Fruit fly (Drosophila melanogaster) whole organism, embryonic: Measurements from ENCODE around the gene CG2267.
A peak's percentile ranks its signal among the peaks of the same experiment; 100 is the strongest.

Experiments
- ATbp ChIP-seq: fragments of 200-800 bp; sonication (Bioruptor generic); optimal IDR thresholded peaks from 2 replicates; lab custom pipeline; 2017; ENCODE audit warnings: missing biosample characterization, mild to moderate bottlenecking, missing genetic modification characterization, missing genetic modification reagents
- CG12769 ChIP-seq: fragments of 200-800 bp; sonication (Bioruptor generic); optimal IDR thresholded peaks from 2 replicates; lab custom pipeline; 2019; ENCODE audit warnings: missing biosample characterization, mild to moderate bottlenecking, missing genetic modification characterization, moderate library complexity
- CG13424 ChIP-seq: fragments of 200-800 bp; sonication (Bioruptor generic); optimal IDR thresholded peaks from 2 replicates; lab custom pipeline; 2019; ENCODE audit warnings: missing biosample characterization, mild to moderate bottlenecking, missing genetic modification characterization, moderate library complexity
- CG2202 ChIP-seq: fragments of 200-800 bp; sonication (Bioruptor generic); optimal IDR thresholded peaks from 2 replicates; lab custom pipeline; 2018; ENCODE audit warnings: missing biosample characterization, mild to moderate bottlenecking, missing genetic modification characterization
- MESR4 ChIP-seq: fragments of 200-800 bp; sonication (Bioruptor generic); optimal IDR thresholded peaks from 2 replicates; lab custom pipeline; 2018; ENCODE audit warnings: missing biosample characterization, mild to moderate bottlenecking, missing genetic modification characterization, moderate library complexity
- Sox102F ChIP-seq: fragments of 200-800 bp; sonication (Bioruptor generic); optimal IDR thresholded peaks from 2 replicates; lab custom pipeline; 2018; ENCODE audit warnings: missing biosample characterization, mild to moderate bottlenecking, missing genetic modification characterization, moderate library complexity
- cato ChIP-seq: fragments of 200-800 bp; sonication (Bioruptor generic); optimal IDR thresholded peaks from 2 replicates; lab custom pipeline; 2016; ENCODE audit warnings: missing biosample characterization, missing genetic modification characterization, borderline replicate concordance
- sisA ChIP-seq: fragments of 200-800 bp; sonication (Bioruptor generic); IDR thresholded peaks from 2 replicates; pipeline ENCODE4 v1.3.6; 2022; ENCODE audit warnings: missing biosample characterization, missing genetic modification characterization

DNA sequence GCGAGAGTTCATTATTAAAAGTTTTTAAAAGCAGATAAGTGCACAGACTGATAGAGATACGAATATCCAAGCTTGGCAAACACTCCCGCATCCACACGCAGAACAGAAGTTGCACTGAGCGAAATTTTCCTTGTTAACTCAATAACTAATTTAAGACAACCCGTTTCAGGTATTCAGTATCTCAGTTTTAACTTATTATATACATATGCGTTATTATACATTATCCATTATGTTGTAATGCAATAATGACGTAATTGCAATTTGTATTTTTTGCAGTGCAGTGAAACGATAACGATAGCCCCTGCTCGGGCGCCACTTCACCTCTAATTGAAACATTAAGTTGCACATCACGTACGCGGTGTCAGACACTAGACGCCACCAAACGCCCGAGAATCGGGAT lies 14.4 kb upstream of the CG2267 start:
- TF ChIP-seq CG12769 (no peak), CG2202 (no peak), cato (no peak), sisA (GFP tag; lab: Robert Waterston, UW) (peak; percentile 23; the same call in 1 of the 2 replicates), CG13424 (tag; lab: Kevin White, UChicago) (peak; percentile 10), ATbp (GFP tag; lab: Kevin White, UChicago) (no peak), Sox102F (GFP tag; lab: Kevin White, UChicago) (peak; percentile 14), MESR4 (GFP tag; lab: Kevin White, UChicago) (no peak)
